Worm (Caenorhabditis elegans) whole organism, L4/young adult: ENCODE data around the gene dhhc-5.

Experiments
- W03F9.2 ChIP-seq: fragments of 150-350 bp; optimal IDR thresholded peaks from 2 replicates; lab custom pipeline; 2014; ENCODE audit warnings: missing biosample characterization, missing genetic modification characterization
- dao-5 ChIP-seq: sonication (generic microtip); optimal IDR thresholded peaks from 2 replicates; lab custom pipeline; 2016; ENCODE audit warnings: missing genotype, missing genetic modification characterization, moderate library complexity, missing compliant biosample characterization
- him-1 ChIP-seq: sonication (generic microtip); optimal IDR thresholded peaks from 2 replicates; lab custom pipeline; 2016; ENCODE audit warnings: missing genotype, missing genetic modification reagents, missing genetic modification characterization, missing compliant biosample characterization

ce11 chrIII:6895166-6895565 is 46.3 kb upstream of the dhhc-5 start:
- peak; percentile 2 for TF ChIP-seq W03F9.2 (tag; lab: Kevin White, UChicago)
- TF ChIP-seq him-1: no peak
- no peak for TF ChIP-seq dao-5
